Worm (Caenorhabditis elegans): ENCODE data around the gene ceh-24.

The ceh-24 gene

DNA sequence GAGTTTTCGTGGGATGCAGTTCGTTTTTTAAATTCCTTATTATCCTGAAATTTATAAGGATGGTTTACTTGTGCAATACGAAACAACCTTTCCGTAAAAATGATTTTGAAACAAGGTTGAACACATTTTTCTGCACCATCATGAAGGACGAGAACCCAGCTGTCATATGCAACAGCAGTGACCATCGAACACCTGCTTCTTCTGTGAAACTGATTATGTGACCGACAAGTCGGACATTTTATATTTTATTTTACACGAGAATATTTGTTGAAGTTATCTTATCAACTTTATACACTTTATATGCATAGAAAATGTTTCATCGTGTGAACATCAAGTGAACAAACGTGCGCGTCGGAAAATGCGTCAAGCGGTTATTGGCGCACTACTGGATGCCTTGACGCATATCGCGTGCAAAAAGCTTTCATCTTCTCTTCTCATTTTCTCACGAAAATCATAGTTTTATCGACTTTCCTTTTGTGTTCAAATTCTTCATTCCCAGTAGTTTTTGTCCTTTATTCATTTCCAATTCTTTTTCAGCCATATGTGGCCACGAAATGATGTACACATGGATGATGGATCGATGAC, 5.9 kb downstream of the ceh-24 start, which contains the start of gene sel-10:
Gene sel-10, plus strand, starts transcription at position 538 of the 585 bp plus-strand sequence.
- TF ChIP-seq tra-4 (tag; optimal IDR thresholded peaks at IDR 0.05), result no peak
- peak; percentile 30 for TF ChIP-seq F13C5.2 (tag; optimal IDR thresholded peaks at IDR 0.05)

DNA sequence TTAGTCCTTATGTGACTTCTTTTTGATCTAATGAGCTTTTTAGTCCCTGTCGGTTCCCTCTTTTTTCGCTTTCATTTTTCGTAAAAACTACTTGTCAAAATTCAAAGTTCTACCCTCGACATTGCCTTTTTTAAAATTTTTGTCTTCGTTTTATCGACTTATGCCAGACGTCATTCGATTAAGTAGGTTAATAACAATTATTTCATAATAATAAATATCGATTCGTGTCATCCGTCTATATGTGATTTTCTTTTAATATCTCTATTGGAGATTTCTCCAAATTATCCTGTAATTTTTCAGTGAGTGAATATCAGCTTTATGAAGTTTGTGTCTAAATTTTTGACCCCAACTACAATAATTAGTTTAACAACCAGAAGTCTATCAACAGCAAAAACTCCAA, 9.7 kb downstream of the ceh-24 start, which contains the start of gene hpo-31:
Gene hpo-31, plus strand, starts transcription at position 301 of the 400 bp plus-strand sequence.
- TF ChIP-seq hmbx-1 (tag; optimal IDR thresholded peaks at IDR 0.05), result no peak
- TF ChIP-seq tbx-37 (GFP tag; conservative IDR thresholded peaks at IDR 0.05), result no peak
- no peak for TF ChIP-seq ets-7 (tag; optimal IDR thresholded peaks at IDR 0.05)
- no peak for TF ChIP-seq B0310.2 (tag; optimal IDR thresholded peaks at IDR 0.05)
- no peak for TF ChIP-seq ceh-13 (GFP tag; optimal IDR thresholded peaks at IDR 0.05)

DNA sequence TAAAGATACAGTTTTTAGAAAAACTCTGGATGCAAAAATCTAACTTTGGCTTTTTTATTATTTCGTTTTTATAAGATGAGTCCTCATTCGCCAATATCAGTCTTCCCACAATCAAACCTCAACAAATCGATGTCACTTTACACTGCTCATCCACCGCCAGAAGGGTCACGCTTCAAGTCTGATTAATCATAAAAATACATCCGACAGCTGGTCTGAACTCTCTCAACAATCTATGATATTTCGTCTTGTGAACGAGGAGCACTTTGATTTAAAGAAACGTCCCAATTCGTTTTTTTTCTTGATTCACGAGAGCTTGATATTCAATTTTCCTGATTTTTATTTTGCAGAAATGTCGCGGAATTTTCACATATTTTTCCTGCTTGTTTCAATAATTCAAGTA, 14.9 kb downstream of the ceh-24 start, which contains the start of gene nrf-5:
Gene nrf-5, plus strand, starts transcription at position 348 of the 400 bp plus-strand sequence.
- TF ChIP-seq tbx-11 (GFP tag; IDR thresholded peaks at IDR 0.05) (no peak), sea-1 (GFP tag; conservative IDR thresholded peaks at IDR 0.05) (no peak), ceh-36 (tag; optimal IDR thresholded peaks at IDR 0.05) (no peak)

DNA sequence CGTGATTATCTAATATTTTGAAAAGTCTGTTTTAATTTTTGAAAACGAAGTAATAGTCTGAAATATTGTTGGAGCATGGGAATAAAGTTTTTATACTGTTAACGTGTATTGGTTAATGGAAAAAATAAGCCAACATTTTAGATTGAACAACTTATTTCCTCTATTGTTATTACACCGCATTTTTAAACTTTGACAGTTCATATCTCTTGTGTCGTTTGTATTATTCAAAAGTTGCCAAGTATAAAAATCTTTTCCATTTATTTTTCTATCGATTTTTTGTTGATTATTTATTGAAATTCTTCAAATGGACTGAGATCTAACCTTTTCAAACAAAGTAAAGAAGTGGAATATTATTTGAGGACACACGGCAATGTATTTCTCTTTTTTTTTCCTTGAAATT, 17.8 kb downstream of the ceh-24 start, which contains the start of gene str-165:
Gene str-165, plus strand, starts transcription at position 301 of the 400 bp plus-strand sequence.
- TF ChIP-seq tbx-37 (GFP tag; conservative IDR thresholded peaks at IDR 0.05), result no peak

DNA sequence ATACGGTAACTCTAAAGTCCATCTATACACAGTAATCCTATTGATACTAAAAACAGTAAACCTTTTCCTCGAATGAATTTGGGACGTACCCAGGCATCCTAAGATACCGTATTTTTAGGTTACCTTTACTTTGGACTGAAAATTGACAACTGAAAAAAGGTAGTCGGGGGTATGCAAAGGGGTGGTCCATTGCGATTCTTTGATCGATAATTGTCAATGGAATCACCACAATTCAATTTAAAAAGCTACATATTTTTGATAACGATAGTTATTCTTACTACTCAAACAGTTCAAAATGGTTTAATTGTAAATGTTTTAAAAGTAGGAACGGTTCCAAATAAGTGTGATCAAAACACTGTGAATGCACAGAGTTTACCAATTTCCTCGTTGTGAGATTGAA, 20.9 kb downstream of the ceh-24 start, which contains the start of gene srx-129:
Gene srx-129, plus strand, starts transcription at position 301 of the 400 bp plus-strand sequence.
- no peak for TF ChIP-seq tbx-37 (GFP tag; conservative IDR thresholded peaks at IDR 0.05)
- no peak for TF ChIP-seq hmg-4 (GFP tag; optimal IDR thresholded peaks at IDR 0.05)
- TF ChIP-seq scrt-1 (GFP tag; IDR thresholded peaks at IDR 0.05), result no peak
- no peak for TF ChIP-seq ama-1 (optimal IDR thresholded peaks at IDR 0.05)
- no peak for TF ChIP-seq tra-4 (tag; optimal IDR thresholded peaks at IDR 0.05)
- TF ChIP-seq pes-1 (GFP tag; IDR thresholded peaks at IDR 0.05), result no peak
- no peak for TF ChIP-seq B0310.2 (tag; optimal IDR thresholded peaks at IDR 0.05)
- TF ChIP-seq F13C5.2 (tag; optimal IDR thresholded peaks at IDR 0.05), result no peak
- TF ChIP-seq aly-1 (tag; optimal IDR thresholded peaks at IDR 0.05), result no peak
- no peak for TF ChIP-seq sea-1 (GFP tag; conservative IDR thresholded peaks at IDR 0.05)
- TF ChIP-seq hnd-1 (tag; optimal IDR thresholded peaks at IDR 0.05), result no peak
- TF ChIP-seq ceh-13 (GFP tag; optimal IDR thresholded peaks at IDR 0.05), result no peak
- TF ChIP-seq flt-1 (GFP tag; IDR thresholded peaks at IDR 0.05), result no peak
- TF ChIP-seq ets-7 (tag; optimal IDR thresholded peaks at IDR 0.05), result no peak
- TF ChIP-seq ceh-36 (tag; optimal IDR thresholded peaks at IDR 0.05), result no peak
- TF ChIP-seq tbx-11 (GFP tag; IDR thresholded peaks at IDR 0.05), result no peak
- no peak for TF ChIP-seq hmbx-1 (tag; optimal IDR thresholded peaks at IDR 0.05)

DNA sequence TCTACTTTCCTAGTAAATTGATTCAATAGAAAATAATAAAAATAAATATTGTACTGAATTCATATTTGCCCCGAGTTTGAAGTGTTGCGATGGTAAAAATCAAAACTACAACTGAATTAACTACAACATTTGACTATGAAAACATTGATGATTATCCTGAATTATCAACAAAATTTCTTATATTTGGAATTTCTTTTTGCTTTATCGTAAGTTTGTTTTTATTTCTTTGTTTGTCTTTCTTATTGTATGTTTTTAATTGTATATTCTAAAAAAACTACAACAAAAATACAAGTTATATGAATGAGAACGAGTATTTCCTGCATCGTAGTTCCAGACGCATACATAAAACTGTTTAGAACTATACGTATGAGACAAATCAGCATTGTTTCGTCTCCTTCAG, 24.1 kb downstream of the ceh-24 start, which contains the start of gene srx-128:
Gene srx-128, plus strand, starts transcription at position 301 of the 400 bp plus-strand sequence.
- TF ChIP-seq F13C5.2 (tag; optimal IDR thresholded peaks at IDR 0.05) (no peak), hnd-1 (tag; optimal IDR thresholded peaks at IDR 0.05) (no peak), tbx-11 (GFP tag; IDR thresholded peaks at IDR 0.05) (no peak), flt-1 (GFP tag; IDR thresholded peaks at IDR 0.05) (no peak), scrt-1 (GFP tag; IDR thresholded peaks at IDR 0.05) (no peak), ets-7 (tag; optimal IDR thresholded peaks at IDR 0.05) (no peak), ceh-13 (GFP tag; optimal IDR thresholded peaks at IDR 0.05) (no peak)

DNA sequence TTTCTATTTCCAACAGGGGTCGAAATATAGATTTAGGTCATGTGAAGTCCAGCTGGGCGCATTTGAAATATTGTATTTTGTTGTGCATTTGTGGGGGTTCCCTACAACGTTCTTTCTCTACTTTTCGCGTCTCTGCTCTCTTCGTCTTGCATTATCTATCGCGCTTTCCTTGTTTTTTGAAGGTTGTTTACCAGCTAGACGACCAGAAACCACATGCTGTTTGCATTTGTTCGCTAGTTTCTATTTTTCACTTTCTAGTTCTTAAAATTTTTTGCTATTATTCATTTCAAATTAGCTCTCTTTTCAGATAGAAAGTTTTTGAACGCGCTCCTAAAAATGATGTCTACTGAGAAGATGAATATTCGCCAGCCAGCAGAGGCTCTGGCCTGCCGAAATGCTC, 26.4 kb downstream of the ceh-24 start, which contains the start of gene F55B12.10:
Gene F55B12.10, plus strand, starts transcription at position 301 of the 400 bp plus-strand sequence.
- TF ChIP-seq pes-1 (GFP tag; IDR thresholded peaks at IDR 0.05), result no peak
- TF ChIP-seq hmbx-1 (tag; optimal IDR thresholded peaks at IDR 0.05), result no peak
- no peak for TF ChIP-seq hnd-1 (tag; optimal IDR thresholded peaks at IDR 0.05)
- no peak for TF ChIP-seq tbx-11 (GFP tag; IDR thresholded peaks at IDR 0.05)

DNA sequence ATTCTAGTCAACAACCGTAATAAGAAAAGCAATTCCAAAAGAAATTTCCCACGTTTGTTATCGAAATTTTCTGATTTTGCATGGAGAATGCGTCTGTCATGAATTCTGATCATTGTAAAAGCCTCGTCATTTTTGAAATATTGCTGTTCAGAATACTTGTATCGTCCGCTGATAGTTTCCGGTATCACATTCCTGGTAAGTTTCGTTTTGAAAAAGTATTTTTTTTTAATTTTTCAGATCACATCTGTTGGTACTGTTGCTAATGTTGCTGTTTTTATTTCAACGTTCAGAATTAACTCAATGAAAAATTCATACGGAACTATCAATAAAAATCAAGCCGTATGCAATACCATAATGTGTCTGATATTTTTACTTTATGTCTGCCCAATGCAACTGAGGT, 27.9 kb downstream of the ceh-24 start, which contains the start of gene srx-17:
Gene srx-17, plus strand, starts transcription at position 301 of the 400 bp plus-strand sequence.
- no peak for TF ChIP-seq hmbx-1 (tag; optimal IDR thresholded peaks at IDR 0.05)
- no peak for TF ChIP-seq tra-4 (tag; optimal IDR thresholded peaks at IDR 0.05)
- no peak for TF ChIP-seq hnd-1 (tag; optimal IDR thresholded peaks at IDR 0.05)
- no peak for TF ChIP-seq aly-1 (tag; optimal IDR thresholded peaks at IDR 0.05)
- no peak for TF ChIP-seq scrt-1 (GFP tag; IDR thresholded peaks at IDR 0.05)
- TF ChIP-seq sea-1 (GFP tag; conservative IDR thresholded peaks at IDR 0.05), result no peak
- no peak for TF ChIP-seq hmg-4 (GFP tag; optimal IDR thresholded peaks at IDR 0.05)
- no peak for TF ChIP-seq tbx-37 (GFP tag; conservative IDR thresholded peaks at IDR 0.05)
- TF ChIP-seq ama-1 (optimal IDR thresholded peaks at IDR 0.05), result no peak

DNA sequence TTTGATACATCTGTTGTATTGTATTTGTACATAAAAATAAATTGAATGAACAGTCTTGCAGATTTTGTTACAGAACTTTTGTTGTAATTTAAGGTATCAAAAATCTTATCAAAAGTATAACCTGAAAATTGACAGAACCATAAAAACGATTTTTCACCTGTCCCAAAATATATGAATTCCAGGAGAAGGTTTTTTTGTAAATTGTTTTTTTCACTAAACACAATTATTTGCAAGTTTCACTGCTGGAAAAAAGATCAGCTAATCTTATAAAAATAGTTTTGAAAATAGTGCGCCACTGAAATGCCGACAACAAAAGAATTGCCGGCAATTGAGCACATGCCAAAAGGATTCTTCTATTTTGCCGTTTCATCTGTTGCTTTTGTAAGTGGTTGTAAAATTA, 30.1 kb downstream of the ceh-24 start, which contains the start of gene srx-130:
Gene srx-130, plus strand, starts transcription at position 301 of the 400 bp plus-strand sequence.
- TF ChIP-seq aly-1 (tag; optimal IDR thresholded peaks at IDR 0.05) (no peak), hmbx-1 (tag; optimal IDR thresholded peaks at IDR 0.05) (no peak), hmg-4 (GFP tag; optimal IDR thresholded peaks at IDR 0.05) (no peak), ceh-13 (GFP tag; optimal IDR thresholded peaks at IDR 0.05) (no peak), tbx-11 (GFP tag; IDR thresholded peaks at IDR 0.05) (no peak), hnd-1 (tag; optimal IDR thresholded peaks at IDR 0.05) (no peak), ets-7 (tag; optimal IDR thresholded peaks at IDR 0.05) (no peak), sea-1 (GFP tag; conservative IDR thresholded peaks at IDR 0.05) (no peak), scrt-1 (GFP tag; IDR thresholded peaks at IDR 0.05) (no peak), F13C5.2 (tag; optimal IDR thresholded peaks at IDR 0.05) (no peak), B0310.2 (tag; optimal IDR thresholded peaks at IDR 0.05) (no peak), ama-1 (optimal IDR thresholded peaks at IDR 0.05) (no peak), flt-1 (GFP tag; IDR thresholded peaks at IDR 0.05) (no peak), ceh-36 (tag; optimal IDR thresholded peaks at IDR 0.05) (no peak), pes-1 (GFP tag; IDR thresholded peaks at IDR 0.05) (no peak), tra-4 (tag; optimal IDR thresholded peaks at IDR 0.05) (no peak), tbx-37 (GFP tag; conservative IDR thresholded peaks at IDR 0.05) (no peak)
